Worm (Caenorhabditis elegans): ENCODE data around the gene C55C3.6.

DNA sequence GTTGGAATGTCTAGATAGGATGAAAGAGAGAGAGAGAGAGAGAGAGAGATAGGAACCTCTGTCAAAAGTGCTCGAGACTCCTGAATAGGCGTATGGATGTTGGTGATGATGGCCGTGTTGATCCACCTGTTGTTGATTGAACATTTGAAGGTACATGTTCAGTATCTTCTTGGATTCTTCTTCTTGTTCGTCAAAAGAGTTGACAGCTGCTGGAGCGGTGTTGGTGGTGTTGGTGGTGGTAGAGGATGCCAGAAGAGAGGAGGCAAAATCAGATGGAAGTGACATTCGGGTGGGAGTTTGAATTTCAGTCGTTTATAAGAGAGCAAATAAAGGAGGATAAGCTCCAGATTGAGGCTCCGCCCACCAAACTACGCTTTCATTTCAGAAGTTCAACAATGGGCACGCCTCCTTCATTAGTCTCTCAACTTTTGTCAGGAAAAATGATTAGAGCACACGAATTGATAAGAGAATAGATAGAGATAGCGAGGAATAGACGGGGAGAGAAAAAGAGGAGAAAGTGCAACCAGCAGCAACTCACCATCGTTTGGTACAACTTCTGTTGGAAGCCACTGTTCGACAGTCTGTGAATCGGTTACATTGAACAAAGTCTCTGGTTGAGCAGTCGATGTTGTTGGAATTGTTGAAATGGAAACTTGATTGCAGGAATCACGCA, 30.0 kb upstream of the C55C3.6 start:
- TF ChIP-seq pqm-1 (tag; optimal IDR thresholded peaks at IDR 0.05), result no peak
- no peak for TF ChIP-seq ama-1 (optimal IDR thresholded peaks at IDR 0.05)
- TF ChIP-seq ets-4 (tag; optimal IDR thresholded peaks at IDR 0.05), result no peak
- no peak for TF ChIP-seq unc-86 (tag; optimal IDR thresholded peaks at IDR 0.05)

Measured in whole organism, late embryonic.